Worm (Caenorhabditis elegans) whole organism, mixed stage, embryonic: ENCODE measurements around the gene slc-9B.1.
A peak's percentile ranks its signal among the peaks of the same experiment; 100 is the strongest.

Experiments
- M03D4.4 ChIP-seq: sonication (generic microtip); optimal IDR thresholded peaks from 2 replicates; lab custom pipeline; 2017; ENCODE audit warnings: mild to moderate bottlenecking, missing genetic modification characterization, missing compliant biosample characterization
- bed-3 ChIP-seq: fragments of 200-800 bp; sonication (Bioruptor generic); optimal IDR thresholded peaks from 3 replicates; lab custom pipeline; 2018; ENCODE audit warnings: mild to moderate bottlenecking, missing genetic modification characterization, moderate library complexity, missing compliant biosample characterization
- blmp-1 ChIP-seq: fragments of 150-350 bp; optimal IDR thresholded peaks from 2 replicates; lab custom pipeline; 2014; ENCODE audit warnings: missing biosample characterization, missing genetic modification characterization
- ceh-39 ChIP-seq: fragments of 150-350 bp; optimal IDR thresholded peaks from 2 replicates; lab custom pipeline; 2014; ENCODE audit warnings: missing biosample characterization, missing genetic modification characterization
- ceh-83 ChIP-seq: fragments of 200-800 bp; sonication (Bioruptor generic); optimal IDR thresholded peaks from 2 replicates; lab custom pipeline; 2018; ENCODE audit warnings: mild to moderate bottlenecking, missing genetic modification characterization, missing compliant biosample characterization
- ces-1 ChIP-seq: fragments of 150-350 bp; optimal IDR thresholded peaks from 2 replicates; lab custom pipeline; 2014; ENCODE audit warnings: missing biosample characterization, missing genetic modification reagents, missing genetic modification characterization
- cnd-1 ChIP-seq: fragments of 200-800 bp; sonication (Bioruptor generic); optimal IDR thresholded peaks from 2 replicates; lab custom pipeline; 2018; ENCODE audit warnings: mild to moderate bottlenecking, missing genetic modification characterization, missing compliant biosample characterization
- drap-1 ChIP-seq: fragments of 200-800 bp; sonication (Bioruptor generic); optimal IDR thresholded peaks from 3 replicates; lab custom pipeline; 2018; ENCODE audit warnings: mild to moderate bottlenecking, missing genetic modification characterization, missing compliant biosample characterization
- elt-1 ChIP-seq: sonication (generic microtip); optimal IDR thresholded peaks from 2 replicates; lab custom pipeline; 2017; ENCODE audit warnings: missing genetic modification characterization, mild to moderate bottlenecking, missing compliant biosample characterization, antibody characterized with exemption, moderate library complexity, borderline replicate concordance; ENCODE audit not compliant: insufficient read depth
- elt-3 ChIP-seq: fragments of 150-350 bp; optimal IDR thresholded peaks from 2 replicates; lab custom pipeline; 2014; ENCODE audit warnings: missing biosample characterization, missing genetic modification characterization
- flh-1 ChIP-seq: fragments of 200-800 bp; sonication (Bioruptor generic); optimal IDR thresholded peaks from 2 replicates; lab custom pipeline; 2018; ENCODE audit warnings: mild to moderate bottlenecking, missing genetic modification characterization, moderate library complexity, missing compliant biosample characterization
- ham-2 ChIP-seq: fragments of 200-800 bp; sonication (Bioruptor generic); optimal IDR thresholded peaks from 2 replicates; lab custom pipeline; 2018; ENCODE audit warnings: mild to moderate bottlenecking, missing genetic modification characterization, missing compliant biosample characterization
- hlh-1 ChIP-seq: fragments of 150-350 bp; optimal IDR thresholded peaks from 2 replicates; lab custom pipeline; 2014; ENCODE audit warnings: missing biosample characterization, missing genetic modification reagents, missing genetic modification characterization
- lin-13 ChIP-seq: fragments of 150-350 bp; optimal IDR thresholded peaks from 2 replicates; lab custom pipeline; 2014; ENCODE audit warnings: missing biosample characterization, missing genetic modification characterization
- lin-32 ChIP-seq: fragments of 200-800 bp; sonication (Bioruptor generic); optimal IDR thresholded peaks from 2 replicates; lab custom pipeline; 2018; ENCODE audit warnings: mild to moderate bottlenecking, missing genetic modification characterization, missing compliant biosample characterization
- lsy-2 ChIP-seq: fragments of 150-350 bp; optimal IDR thresholded peaks from 2 replicates; lab custom pipeline; 2014; ENCODE audit warnings: missing biosample characterization, missing genetic modification characterization
- mab-5 ChIP-seq: fragments of 150-350 bp; optimal IDR thresholded peaks from 2 replicates; lab custom pipeline; 2014; ENCODE audit warnings: missing biosample characterization, missing genetic modification characterization
- mep-1 ChIP-seq: fragments of 150-350 bp; optimal IDR thresholded peaks from 2 replicates; lab custom pipeline; 2017; ENCODE audit warnings: missing biosample characterization, missing genetic modification reagents, missing genetic modification characterization, inconsistent platforms
- mls-2 ChIP-seq: sonication (generic microtip); optimal IDR thresholded peaks from 2 replicates; lab custom pipeline; 2016; ENCODE audit warnings: mild to moderate bottlenecking, missing genetic modification characterization, moderate library complexity, missing compliant biosample characterization
- nhr-12 ChIP-seq: fragments of 150-350 bp; optimal IDR thresholded peaks from 2 replicates; lab custom pipeline; 2014; ENCODE audit warnings: missing biosample characterization, missing genetic modification characterization
- nhr-2 ChIP-seq: fragments of 150-350 bp; optimal IDR thresholded peaks from 2 replicates; lab custom pipeline; 2014; ENCODE audit warnings: missing biosample characterization, missing genetic modification characterization
- nhr-237 ChIP-seq: fragments of 150-350 bp; optimal IDR thresholded peaks from 2 replicates; lab custom pipeline; 2014; ENCODE audit warnings: missing biosample characterization, missing genetic modification characterization
- nhr-28 ChIP-seq: fragments of 150-350 bp; optimal IDR thresholded peaks from 2 replicates; lab custom pipeline; 2014; ENCODE audit warnings: missing biosample characterization, missing genetic modification characterization
- nhr-76 ChIP-seq: sonication (generic microtip); optimal IDR thresholded peaks from 2 replicates; lab custom pipeline; 2017; ENCODE audit warnings: missing biosample characterization, missing genetic modification characterization
- pha-4 ChIP-seq: fragments of 150-350 bp; optimal IDR thresholded peaks from 2 replicates; lab custom pipeline; 2018; ENCODE audit warnings: missing biosample characterization, missing genetic modification reagents, missing genetic modification characterization
- sem-2 ChIP-seq: fragments of 200-800 bp; sonication (Bioruptor generic); optimal IDR thresholded peaks from 2 replicates; lab custom pipeline; 2018; ENCODE audit warnings: mild to moderate bottlenecking, missing genetic modification characterization, missing compliant biosample characterization
- snpc-4 ChIP-seq: fragments of 150-350 bp; optimal IDR thresholded peaks from 2 replicates; lab custom pipeline; 2014; ENCODE audit warnings: missing biosample characterization, missing genetic modification characterization
- sptf-1 ChIP-seq: sonication (generic microtip); optimal IDR thresholded peaks from 2 replicates; lab custom pipeline; 2017; ENCODE audit warnings: mild to moderate bottlenecking, missing genetic modification characterization, moderate library complexity, missing compliant biosample characterization
- tbx-8 ChIP-seq: fragments of 200-800 bp; sonication (Bioruptor generic); optimal IDR thresholded peaks from 2 replicates; lab custom pipeline; 2018; ENCODE audit warnings: mild to moderate bottlenecking, missing genetic modification characterization, moderate library complexity, missing compliant biosample characterization
- unc-120 ChIP-seq: sonication (generic microtip); optimal IDR thresholded peaks from 2 replicates; lab custom pipeline; 2017; ENCODE audit warnings: missing genetic modification characterization, missing compliant biosample characterization; ENCODE audit not compliant: poor library complexity, severe bottlenecking
- unc-39 ChIP-seq: fragments of 150-350 bp; optimal IDR thresholded peaks from 2 replicates; lab custom pipeline; 2014; ENCODE audit warnings: missing biosample characterization, missing genetic modification characterization
- unc-62 ChIP-seq: fragments of 150-350 bp; optimal IDR thresholded peaks from 2 replicates; lab custom pipeline; 2014; ENCODE audit warnings: missing biosample characterization, missing genetic modification reagents, missing genetic modification characterization
- ztf-11 ChIP-seq: fragments of 150-350 bp; optimal IDR thresholded peaks from 2 replicates; lab custom pipeline; 2014; ENCODE audit warnings: missing biosample characterization, missing genetic modification characterization

Gene slc-9B.1

DNA sequence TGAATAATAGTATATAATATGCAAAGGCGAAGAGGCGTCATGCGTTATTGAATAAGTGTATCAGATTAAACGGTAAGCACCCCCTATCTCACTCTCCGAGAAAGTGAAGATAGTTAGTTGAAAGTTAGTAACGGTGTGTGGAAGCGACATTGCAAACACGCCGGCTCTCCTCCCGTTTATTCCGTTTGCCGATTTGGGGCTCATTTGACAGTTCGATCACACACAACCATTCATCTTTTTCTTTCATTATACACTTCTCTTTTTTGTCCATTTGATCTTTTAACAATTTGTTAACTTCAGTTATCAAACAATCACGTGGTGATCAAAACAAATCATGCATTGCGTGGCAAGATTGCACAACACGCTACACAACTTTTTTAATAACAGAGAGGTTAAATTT lies at the start of gene slc-9B.1:
Gene slc-9B.1, plus strand, starts transcription at position 301 of the 400 bp plus-strand sequence.
- no peak for TF ChIP-seq tbx-8 (GFP tag; lab: Kevin White, UChicago)
- no peak for TF ChIP-seq nhr-28 (tag; lab: Kevin White, UChicago)
- TF ChIP-seq bed-3, result no peak
- no peak for TF ChIP-seq unc-39
- TF ChIP-seq ces-1, result no peak
- no peak for TF ChIP-seq sptf-1 (tag; lab: Kevin White, UChicago)
- no peak for TF ChIP-seq hlh-1 (tag; lab: Kevin White, UChicago)
- no peak for TF ChIP-seq cnd-1
- TF ChIP-seq unc-120 (tag; lab: Kevin White, UChicago), result no peak
- TF ChIP-seq ceh-83 (GFP tag; lab: Kevin White, UChicago), result no peak

DNA sequence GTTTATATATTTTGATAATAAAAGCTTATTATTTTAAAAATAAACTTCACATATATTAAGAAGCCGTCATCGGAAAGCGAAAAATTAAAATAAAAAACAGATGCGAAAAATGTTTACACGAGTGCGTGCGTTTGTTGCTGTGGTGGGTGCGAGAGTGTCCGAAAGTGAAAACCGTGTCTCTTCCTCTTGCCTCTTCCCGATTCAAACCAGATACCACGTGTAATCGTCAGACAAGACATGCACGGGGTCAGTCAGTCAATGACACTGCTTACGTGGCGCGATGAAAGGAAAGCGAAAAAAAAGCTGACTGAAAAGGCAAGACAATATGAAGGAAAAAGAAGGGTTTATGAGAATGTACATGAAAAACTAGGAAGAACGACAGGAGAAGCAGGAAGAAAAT lies 48.5 kb upstream of the slc-9B.1 start:
- TF ChIP-seq blmp-1 (tag; lab: Kevin White, UChicago), result peak; percentile 82
- no peak for TF ChIP-seq ham-2 (GFP tag; lab: Kevin White, UChicago)
- no peak for TF ChIP-seq nhr-28 (tag; lab: Kevin White, UChicago)
- TF ChIP-seq snpc-4 (tag; lab: Kevin White, UChicago), result no peak
- TF ChIP-seq, all 35 proteins: peak for 1

DNA sequence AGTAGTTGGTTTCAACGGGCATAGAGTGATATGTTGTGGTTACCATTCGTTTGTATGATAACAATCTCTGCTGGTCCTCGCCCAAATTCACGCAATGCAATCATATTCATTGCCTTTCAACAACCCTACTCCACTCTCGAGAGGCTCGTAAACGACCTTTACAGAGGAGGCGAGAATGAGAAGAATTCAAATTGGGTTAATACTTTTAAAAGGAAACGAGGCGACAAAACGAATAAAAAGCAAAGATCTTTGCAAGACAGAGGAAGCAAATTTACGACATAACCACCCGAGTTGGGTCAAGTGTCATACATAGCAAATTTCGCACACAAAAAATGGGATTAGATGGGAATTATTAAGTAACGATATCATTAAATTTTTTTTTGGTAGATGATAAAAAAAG lies 47.0 kb upstream of the slc-9B.1 start:
- TF ChIP-seq nhr-12 (tag; lab: Kevin White, UChicago), result no peak
- TF ChIP-seq ces-1, result peak; percentile 37
- no peak for TF ChIP-seq elt-1 (tag; lab: Kevin White, UChicago)
- TF ChIP-seq, all 35 proteins: peak for 1

DNA sequence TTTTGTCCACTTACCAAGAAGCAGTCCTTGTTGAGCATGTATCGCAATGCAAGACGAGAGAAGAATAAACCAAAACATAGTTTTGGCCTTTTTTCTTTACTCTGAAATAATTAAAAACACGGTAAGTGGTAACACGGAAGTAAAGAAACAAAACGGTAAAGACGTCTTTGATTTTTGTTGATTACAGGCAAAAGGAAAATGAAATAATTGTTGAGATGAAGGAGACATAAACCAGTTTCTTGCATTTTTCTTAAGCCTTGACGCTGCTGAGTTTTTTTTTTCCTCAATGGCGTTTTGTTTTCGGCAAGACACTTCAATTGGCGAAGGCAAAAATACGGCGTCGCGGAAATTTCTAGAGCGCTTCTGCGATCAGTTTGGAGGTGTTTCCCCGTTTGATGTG lies 42.6 kb upstream of the slc-9B.1 start, which contains the start of gene zipt-13:
Gene zipt-13, minus strand, starts transcription at position 101 of the 400 bp plus-strand sequence.
- TF ChIP-seq ceh-83 (GFP tag; lab: Kevin White, UChicago) (no peak), nhr-237 (tag; lab: Kevin White, UChicago) (no peak), lsy-2 (tag; lab: Kevin White, UChicago) (no peak), tbx-8 (GFP tag; lab: Kevin White, UChicago) (no peak), drap-1 (GFP tag; lab: Kevin White, UChicago) (no peak), nhr-76 (tag; lab: Kevin White, UChicago) (no peak), blmp-1 (tag; lab: Kevin White, UChicago) (no peak), ztf-11 (tag; lab: Kevin White, UChicago) (no peak), ceh-39 (tag; lab: Kevin White, UChicago) (no peak), sem-2 (no peak), nhr-12 (tag; lab: Kevin White, UChicago) (no peak), flh-1 (GFP tag; lab: Kevin White, UChicago) (no peak), bed-3 (no peak)

DNA sequence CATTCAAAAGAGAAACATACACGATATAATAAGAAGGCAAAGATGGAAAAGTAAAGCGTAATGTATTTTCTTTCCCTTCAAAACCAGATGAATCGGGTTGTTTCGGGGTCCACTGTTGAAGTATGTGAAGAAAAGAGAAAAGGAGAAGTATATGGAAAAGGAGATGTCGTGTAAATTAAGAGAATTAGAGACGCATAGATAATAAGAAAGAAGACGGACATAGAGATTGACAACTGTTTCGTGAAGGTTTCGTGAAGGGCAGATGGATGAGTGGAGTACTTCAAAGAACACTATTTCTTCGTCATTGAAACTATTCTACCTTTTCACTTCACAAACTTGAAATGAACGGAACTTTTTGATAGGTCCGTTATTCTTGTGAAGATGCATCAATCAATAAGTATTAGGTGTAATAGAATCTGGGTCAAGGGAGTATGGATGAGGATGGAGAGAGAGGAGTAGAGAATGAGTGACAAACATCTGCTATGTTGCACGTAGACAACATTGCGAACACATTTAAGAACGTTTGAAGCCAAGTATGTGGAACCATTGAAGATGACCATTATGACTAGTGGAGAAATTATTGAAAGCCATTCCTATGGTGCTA lies 41.2 kb upstream of the slc-9B.1 start:
- TF ChIP-seq sem-2 (no peak), lin-13 (no peak), elt-3 (tag; lab: Kevin White, UChicago) (no peak), elt-1 (tag; lab: Kevin White, UChicago) (no peak), mep-1 (no peak), M03D4.4 (no peak), nhr-2 (tag; lab: Kevin White, UChicago) (no peak), mls-2 (tag; lab: Kevin White, UChicago) (no peak), pha-4 (no peak), lin-32 (no peak), ztf-11 (tag; lab: Kevin White, UChicago) (no peak), nhr-237 (tag; lab: Kevin White, UChicago) (no peak), ceh-83 (GFP tag; lab: Kevin White, UChicago) (no peak), bed-3 (no peak), hlh-1 (tag; lab: Kevin White, UChicago) (peak; percentile 64), nhr-28 (tag; lab: Kevin White, UChicago) (no peak), ham-2 (GFP tag; lab: Kevin White, UChicago) (no peak), mab-5 (peak; percentile 15), blmp-1 (tag; lab: Kevin White, UChicago) (no peak), nhr-76 (tag; lab: Kevin White, UChicago) (no peak), unc-62 (GFP tag; lab: Kevin White, UChicago) (peak; percentile 84), cnd-1 (no peak), flh-1 (GFP tag; lab: Kevin White, UChicago) (no peak), ces-1 (no peak), unc-120 (tag; lab: Kevin White, UChicago) (peak; percentile 57)
